Fruit fly (Drosophila melanogaster): ENCODE results near the gene Ranbp21.
A peak's percentile ranks its signal among the peaks of the same experiment; 100 is the strongest.

Ranbp21 gene

DNA sequence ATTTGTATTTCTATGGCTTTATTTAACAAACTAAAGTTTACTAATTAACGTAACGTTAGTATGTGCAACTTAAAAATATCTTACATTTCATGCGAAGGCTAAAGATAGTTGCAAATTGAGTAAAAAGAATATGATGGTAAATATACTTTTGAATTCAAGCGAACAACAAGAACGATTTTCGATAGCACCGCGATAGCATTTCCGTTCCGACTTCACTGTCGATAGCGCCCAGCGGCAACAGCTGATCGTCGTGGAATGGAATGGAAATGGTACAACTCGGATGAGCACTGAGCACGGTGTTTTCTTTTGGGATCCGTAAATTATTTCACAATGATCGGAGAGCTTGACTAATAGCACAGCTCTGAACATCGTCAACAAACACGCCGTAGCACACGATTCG is 38.6 kb downstream of the Ranbp21 start (continued):
- TF ChIP-seq CG2129 (GFP tag; IDR thresholded peaks at IDR 0.05; ENCODE audit: partially characterized antibody) (no peak), chif (GFP tag; optimal IDR thresholded peaks at IDR 0.05) (no peak), shn (GFP tag; optimal IDR thresholded peaks at IDR 0.05) (no peak), tx (GFP tag; optimal IDR thresholded peaks at IDR 0.05) (no peak), CG12391 (tag; optimal IDR thresholded peaks at IDR 0.05) (peak; percentile 61), hth (optimal IDR thresholded peaks at IDR 0.05) (no peak), lilli (GFP tag; optimal IDR thresholded peaks at IDR 0.05) (no peak), CG7556 (GFP tag; optimal IDR thresholded peaks at IDR 0.05) (peak; percentile 10), Fer3 (tag; optimal IDR thresholded peaks at IDR 0.05) (peak; percentile 68), zf30C (GFP tag; optimal IDR thresholded peaks at IDR 0.05) (no peak), seq (GFP tag; IDR thresholded peaks at IDR 0.05) (no peak), CG6272 (GFP tag; IDR thresholded peaks at IDR 0.05) (no peak), tup (GFP tag; optimal IDR thresholded peaks at IDR 0.05) (no peak), CG11696 (GFP tag; IDR thresholded peaks at IDR 0.05) (no peak), CG17186 (GFP tag; optimal IDR thresholded peaks at IDR 0.05) (no peak), CG12155 (GFP tag; optimal IDR thresholded peaks at IDR 0.05) (no peak), HLH4C (GFP tag; IDR thresholded peaks at IDR 0.05; ENCODE audit: partially characterized antibody) (0 out of 3 replicates have a peak, but pooled peaks have one; percentile 43), tin (GFP tag; optimal IDR thresholded peaks at IDR 0.05) (no peak), onecut (GFP tag; IDR thresholded peaks at IDR 0.05) (peak; percentile 64), CG12299 (tag; optimal IDR thresholded peaks at IDR 0.05) (peak; percentile 43), Hr51 (GFP tag; optimal IDR thresholded peaks at IDR 0.05) (no peak), CG30020 (tag; optimal IDR thresholded peaks at IDR 0.05) (peak; percentile 44), tgo (GFP tag; IDR thresholded peaks at IDR 0.05) (no peak), gcm (GFP tag; optimal IDR thresholded peaks at IDR 0.05) (peak; percentile 69), CG4730 (GFP tag; IDR thresholded peaks at IDR 0.05) (no peak), CG4360 (GFP tag; IDR thresholded peaks at IDR 0.05) (no peak), CG13624 (GFP tag; optimal IDR thresholded peaks at IDR 0.05) (peak; percentile 35), ro (GFP tag; IDR thresholded peaks at IDR 0.05) (no peak), D19A (tag; optimal IDR thresholded peaks at IDR 0.05) (no peak), CG34224 (GFP tag; IDR thresholded peaks at IDR 0.05; ENCODE audit: partially characterized antibody) (peak; percentile 55; the same call in 2 of the 3 replicates), mld (GFP tag; IDR thresholded peaks at IDR 0.05; ENCODE audit: partially characterized antibody) (no peak), E2f2 (GFP tag; IDR thresholded peaks at IDR 0.05) (peak; percentile 83), Myb (GFP tag; optimal IDR thresholded peaks at IDR 0.05) (peak; percentile 76), Deaf1 (tag; optimal IDR thresholded peaks at IDR 0.05) (no peak), esg (GFP tag; conservative IDR thresholded peaks at IDR 0.05) (no peak), CG17612 (GFP tag; IDR thresholded peaks at IDR 0.05) (no peak), ems (GFP tag; optimal IDR thresholded peaks at IDR 0.05) (peak; percentile 0), dpn (GFP tag; optimal IDR thresholded peaks at IDR 0.05) (peak in 1 of 2 experiments; percentile 43), Xrp1 (GFP tag; IDR thresholded peaks at IDR 0.05) (no peak), knrl (GFP tag; IDR thresholded peaks at IDR 0.05; ENCODE audit: partially characterized antibody) (no peak), cas (GFP tag; IDR thresholded peaks at IDR 0.05) (no peak), CG9797 (GFP tag; optimal IDR thresholded peaks at IDR 0.05) (peak; percentile 34), crol (GFP tag; IDR thresholded peaks at IDR 0.05) (no peak), hbn (GFP tag; IDR thresholded peaks at IDR 0.05; ENCODE audit: partially characterized antibody) (no peak), grn (GFP tag; optimal IDR thresholded peaks at IDR 0.05) (no peak), Rfx (GFP tag; IDR thresholded peaks at IDR 0.05) (peak; percentile 66; the same call in 1 of the 2 replicates), CG2199 (GFP tag; IDR thresholded peaks at IDR 0.05) (no peak), nmo (GFP tag; optimal IDR thresholded peaks at IDR 0.05) (peak; percentile 23), MESR4 (GFP tag; optimal IDR thresholded peaks at IDR 0.05) (peak; percentile 44), cg (GFP tag; optimal IDR thresholded peaks at IDR 0.05) (no peak), Side (GFP tag; optimal IDR thresholded peaks at IDR 0.05) (peak; percentile 51), slp2 (GFP tag; optimal IDR thresholded peaks at IDR 0.05) (no peak)

All from whole organism, embryonic.